Fruit fly (Drosophila melanogaster) whole organism, pupa: ENCODE results near the gene temp.

Source experiments
- CG12605 ChIP-seq: fragments of 200-800 bp; sonication (Bioruptor generic); IDR thresholded peaks from 2 replicates; pipeline ENCODE4 v1.3.6; 2022; ENCODE audit warnings: missing biosample characterization, missing genetic modification characterization
- CG14655 ChIP-seq: fragments of 200-800 bp; sonication (Bioruptor generic); optimal IDR thresholded peaks from 3 replicates; lab custom pipeline; 2017; ENCODE audit warnings: mild to moderate bottlenecking, missing biosample characterization, missing genetic modification reagents, missing genetic modification characterization
- CG8159 ChIP-seq: fragments of 200-800 bp; sonication (Bioruptor generic); optimal IDR thresholded peaks from 3 replicates; lab custom pipeline; 2018; ENCODE audit warnings: missing biosample characterization, mild to moderate bottlenecking, missing genetic modification characterization, moderate library complexity
- D1 ChIP-seq: fragments of 200-800 bp; sonication (Bioruptor generic); optimal IDR thresholded peaks from 2 replicates; lab custom pipeline; 2018; ENCODE audit warnings: missing biosample characterization, mild to moderate bottlenecking, missing genetic modification characterization, moderate library complexity
- EcR ChIP-seq: fragments of 200-800 bp; sonication (Bioruptor generic); optimal IDR thresholded peaks from 3 replicates; lab custom pipeline; 2019; ENCODE audit warnings: missing biosample characterization, missing genetic modification characterization, mild to moderate bottlenecking, moderate library complexity, missing genetic modification reagents
- Ets98B ChIP-seq: fragments of 200-800 bp; sonication (Bioruptor generic); IDR thresholded peaks from 2 replicates; pipeline ENCODE4 v1.3.6; 2022; ENCODE audit warnings: missing biosample characterization, missing genetic modification characterization
- fd96Ca ChIP-seq: fragments of 200-800 bp; sonication (Bioruptor generic); IDR thresholded peaks from 3 replicates; pipeline ENCODE4 v1.3.6; 2022; ENCODE audit warnings: missing biosample characterization, missing genetic modification characterization

dm6 chrX:2244753-2245152, 17.6 kb downstream of the temp start:
- TF ChIP-seq Ets98B (GFP tag; lab: Robert Waterston, UW) (no peak), CG14655 (GFP tag; lab: Kevin White, UChicago) (no peak), CG8159 (tag; lab: Kevin White, UChicago) (no peak), fd96Ca (GFP tag; lab: Robert Waterston, UW) (no peak), D1 (tag; lab: Kevin White, UChicago) (no peak), CG12605 (GFP tag; lab: Robert Waterston, UW) (no peak), EcR (no peak)
